Worm (Caenorhabditis elegans): Measurements from ENCODE around the gene ceh-10.

The ceh-10 gene

DNA sequence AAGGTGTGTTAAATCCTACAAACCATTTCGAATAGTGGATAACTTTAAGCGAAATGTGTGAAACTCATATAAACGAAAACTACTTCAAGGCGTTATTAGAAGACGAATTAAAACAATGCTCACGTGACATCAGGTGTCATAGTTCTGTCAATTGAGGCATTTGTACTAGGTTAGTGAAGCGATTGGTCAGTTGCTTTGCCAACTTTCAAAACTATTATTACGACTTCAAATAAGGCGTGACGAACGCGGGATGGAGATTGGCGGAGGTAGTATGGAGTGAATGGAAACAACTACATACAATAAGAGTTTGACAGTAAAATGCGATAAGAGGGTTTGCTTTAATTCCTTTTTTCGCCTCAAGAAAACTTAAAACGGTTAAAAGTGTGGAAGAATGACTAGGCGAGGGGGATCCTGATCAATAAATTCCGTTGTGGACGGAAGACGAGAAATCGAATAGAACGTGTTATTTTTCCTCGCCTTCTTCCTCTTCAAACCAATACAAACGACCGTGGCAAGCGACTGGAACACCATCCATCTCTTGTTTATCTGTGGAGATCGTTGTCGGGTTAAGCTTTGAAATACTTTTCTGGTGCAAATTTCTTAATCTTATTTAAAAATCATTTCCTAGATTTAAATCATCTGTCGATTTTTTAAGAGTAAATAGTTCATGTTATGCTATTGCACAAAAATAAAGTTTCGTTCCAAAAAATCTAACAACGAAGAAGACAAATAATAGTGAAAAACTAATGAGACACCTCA, 42.1 kb downstream of the ceh-10 start:
- peak; percentile 50 for TF ChIP-seq ama-1 (optimal IDR thresholded peaks at IDR 0.05)
- no peak for TF ChIP-seq nhr-12 (tag; optimal IDR thresholded peaks at IDR 0.05)
- peak; percentile 62 for TF ChIP-seq elt-1 (tag; optimal IDR thresholded peaks at IDR 0.05)

ce11 chrIII:5841676-5842075, 42.8 kb downstream of the ceh-10 start:
- TF ChIP-seq fkh-2 (tag; optimal IDR thresholded peaks at IDR 0.05) (no peak), hmg-11 (tag; optimal IDR thresholded peaks at IDR 0.05) (peak; percentile 3), lsy-12 (tag; optimal IDR thresholded peaks at IDR 0.05) (no peak), pha-4 (tag; optimal IDR thresholded peaks at IDR 0.05) (peak; percentile 53), jun-1 (tag; optimal IDR thresholded peaks at IDR 0.05) (peak; percentile 23), nhr-237 (tag; optimal IDR thresholded peaks at IDR 0.05) (no peak), ztf-11 (tag; optimal IDR thresholded peaks at IDR 0.05) (no peak), unc-62 (GFP tag; optimal IDR thresholded peaks at IDR 0.05) (no peak), lin-39 (tag; optimal IDR thresholded peaks at IDR 0.05) (no peak), nhr-77 (tag; optimal IDR thresholded peaks at IDR 0.05) (no peak), eor-1 (tag; optimal IDR thresholded peaks at IDR 0.05) (no peak), R02D3.7 (tag; optimal IDR thresholded peaks at IDR 0.05) (no peak), tbx-2 (tag; optimal IDR thresholded peaks at IDR 0.05) (no peak), mdl-1 (tag; optimal IDR thresholded peaks at IDR 0.05) (peak; percentile 8), ceh-82 (tag; optimal IDR thresholded peaks at IDR 0.05) (no peak), ztf-4 (tag; optimal IDR thresholded peaks at IDR 0.05) (no peak), ZK546.5 (tag; optimal IDR thresholded peaks at IDR 0.05) (no peak), egl-27 (tag; optimal IDR thresholded peaks at IDR 0.05) (no peak), nhr-23 (tag; optimal IDR thresholded peaks at IDR 0.05) (peak; percentile 56), nhr-43 (tag; optimal IDR thresholded peaks at IDR 0.05; ENCODE audit: poor library complexity, severe bottlenecking) (no peak), lin-15B (tag; optimal IDR thresholded peaks at IDR 0.05) (no peak), unc-39 (tag; optimal IDR thresholded peaks at IDR 0.05) (no peak), nhr-28 (tag; optimal IDR thresholded peaks at IDR 0.05) (no peak), ceh-28 (tag; optimal IDR thresholded peaks at IDR 0.05) (no peak), skn-1 (tag; optimal IDR thresholded peaks at IDR 0.05) (no peak), elt-2 (tag; optimal IDR thresholded peaks at IDR 0.05) (no peak), daf-12 (tag; optimal IDR thresholded peaks at IDR 0.05) (no peak), nhr-11 (tag; optimal IDR thresholded peaks at IDR 0.05) (no peak), nfya-1 (tag; optimal IDR thresholded peaks at IDR 0.05; ENCODE audit: insufficient read depth) (peak; percentile 17), nhr-12 (tag; optimal IDR thresholded peaks at IDR 0.05) (no peak), egl-5 (tag; optimal IDR thresholded peaks at IDR 0.05) (peak; percentile 20), pqm-1 (tag; optimal IDR thresholded peaks at IDR 0.05) (no peak), elt-3 (tag; optimal IDR thresholded peaks at IDR 0.05) (no peak), nhr-25 (tag; optimal IDR thresholded peaks at IDR 0.05) (peak; percentile 74), ama-1 (optimal IDR thresholded peaks at IDR 0.05) (no peak)

- TF ChIP-seq hmg-11 (tag; optimal IDR thresholded peaks at IDR 0.05), result peak; percentile 7
- no peak for TF ChIP-seq ceh-16 (tag; optimal IDR thresholded peaks at IDR 0.05)
- TF ChIP-seq R02D3.7 (tag; optimal IDR thresholded peaks at IDR 0.05), result no peak
- TF ChIP-seq fos-1 (tag; optimal IDR thresholded peaks at IDR 0.05), result no peak
- no peak for TF ChIP-seq snpc-4 (tag; optimal IDR thresholded peaks at IDR 0.05)
- TF ChIP-seq daf-12 (tag; optimal IDR thresholded peaks at IDR 0.05), result no peak
- no peak for TF ChIP-seq lin-15B (tag; optimal IDR thresholded peaks at IDR 0.05)
- peak; percentile 60 for TF ChIP-seq pha-4 (tag; optimal IDR thresholded peaks at IDR 0.05)
- no peak for TF ChIP-seq skn-1 (tag; optimal IDR thresholded peaks at IDR 0.05)
- peak; percentile 23 for TF ChIP-seq nfya-1 (tag; optimal IDR thresholded peaks at IDR 0.05; ENCODE audit: insufficient read depth)
- no peak for TF ChIP-seq ZK546.5 (tag; optimal IDR thresholded peaks at IDR 0.05)
- no peak for TF ChIP-seq egl-27 (tag; optimal IDR thresholded peaks at IDR 0.05)
- TF ChIP-seq elt-3 (tag; optimal IDR thresholded peaks at IDR 0.05), result no peak
These were observed 44.1 kb downstream of the ceh-10 start for ce11 chrIII:5842920-5843319.
